Worm (Caenorhabditis elegans) whole organism, mixed stage, embryonic: Measurements from ENCODE around the gene Y57E12AR.1.
A peak's percentile ranks its signal among the peaks of the same experiment; 100 is the strongest.

Experiments used
- M03D4.4 ChIP-seq: sonication (generic microtip); optimal IDR thresholded peaks from 2 replicates; lab custom pipeline; 2017; ENCODE audit warnings: mild to moderate bottlenecking, missing genetic modification characterization, missing compliant biosample characterization
- bed-3 ChIP-seq: fragments of 200-800 bp; sonication (Bioruptor generic); optimal IDR thresholded peaks from 3 replicates; lab custom pipeline; 2018; ENCODE audit warnings: mild to moderate bottlenecking, missing genetic modification characterization, moderate library complexity, missing compliant biosample characterization
- blmp-1 ChIP-seq: fragments of 150-350 bp; optimal IDR thresholded peaks from 2 replicates; lab custom pipeline; 2014; ENCODE audit warnings: missing biosample characterization, missing genetic modification characterization
- ceh-39 ChIP-seq: fragments of 150-350 bp; optimal IDR thresholded peaks from 2 replicates; lab custom pipeline; 2014; ENCODE audit warnings: missing biosample characterization, missing genetic modification characterization
- ceh-43 ChIP-seq: fragments of 200-800 bp; sonication (Bioruptor generic); optimal IDR thresholded peaks from 2 replicates; lab custom pipeline; 2018; ENCODE audit warnings: mild to moderate bottlenecking, missing genetic modification characterization, moderate library complexity, missing compliant biosample characterization
- ces-1 ChIP-seq: fragments of 150-350 bp; optimal IDR thresholded peaks from 2 replicates; lab custom pipeline; 2014; ENCODE audit warnings: missing biosample characterization, missing genetic modification reagents, missing genetic modification characterization
- cnd-1 ChIP-seq: fragments of 200-800 bp; sonication (Bioruptor generic); optimal IDR thresholded peaks from 2 replicates; lab custom pipeline; 2018; ENCODE audit warnings: mild to moderate bottlenecking, missing genetic modification characterization, missing compliant biosample characterization
- drap-1 ChIP-seq: fragments of 200-800 bp; sonication (Bioruptor generic); optimal IDR thresholded peaks from 3 replicates; lab custom pipeline; 2018; ENCODE audit warnings: mild to moderate bottlenecking, missing genetic modification characterization, missing compliant biosample characterization
- flh-1 ChIP-seq: fragments of 200-800 bp; sonication (Bioruptor generic); optimal IDR thresholded peaks from 2 replicates; lab custom pipeline; 2018; ENCODE audit warnings: mild to moderate bottlenecking, missing genetic modification characterization, moderate library complexity, missing compliant biosample characterization
- ham-2 ChIP-seq: fragments of 200-800 bp; sonication (Bioruptor generic); optimal IDR thresholded peaks from 2 replicates; lab custom pipeline; 2018; ENCODE audit warnings: mild to moderate bottlenecking, missing genetic modification characterization, missing compliant biosample characterization
- hlh-1 ChIP-seq: fragments of 150-350 bp; optimal IDR thresholded peaks from 2 replicates; lab custom pipeline; 2014; ENCODE audit warnings: missing biosample characterization, missing genetic modification reagents, missing genetic modification characterization
- lin-13 ChIP-seq: fragments of 150-350 bp; optimal IDR thresholded peaks from 2 replicates; lab custom pipeline; 2014; ENCODE audit warnings: missing biosample characterization, missing genetic modification characterization
- lin-32 ChIP-seq: fragments of 200-800 bp; sonication (Bioruptor generic); optimal IDR thresholded peaks from 2 replicates; lab custom pipeline; 2018; ENCODE audit warnings: mild to moderate bottlenecking, missing genetic modification characterization, missing compliant biosample characterization
- lsy-2 ChIP-seq: fragments of 150-350 bp; optimal IDR thresholded peaks from 2 replicates; lab custom pipeline; 2014; ENCODE audit warnings: missing biosample characterization, missing genetic modification characterization
- mab-5 ChIP-seq: fragments of 150-350 bp; optimal IDR thresholded peaks from 2 replicates; lab custom pipeline; 2014; ENCODE audit warnings: missing biosample characterization, missing genetic modification characterization
- mls-2 ChIP-seq: sonication (generic microtip); optimal IDR thresholded peaks from 2 replicates; lab custom pipeline; 2016; ENCODE audit warnings: mild to moderate bottlenecking, missing genetic modification characterization, moderate library complexity, missing compliant biosample characterization
- nhr-12 ChIP-seq: fragments of 150-350 bp; optimal IDR thresholded peaks from 2 replicates; lab custom pipeline; 2014; ENCODE audit warnings: missing biosample characterization, missing genetic modification characterization
- nhr-2 ChIP-seq: fragments of 150-350 bp; optimal IDR thresholded peaks from 2 replicates; lab custom pipeline; 2014; ENCODE audit warnings: missing biosample characterization, missing genetic modification characterization
- nhr-237 ChIP-seq: fragments of 150-350 bp; optimal IDR thresholded peaks from 2 replicates; lab custom pipeline; 2014; ENCODE audit warnings: missing biosample characterization, missing genetic modification characterization
- nhr-28 ChIP-seq: fragments of 150-350 bp; optimal IDR thresholded peaks from 2 replicates; lab custom pipeline; 2014; ENCODE audit warnings: missing biosample characterization, missing genetic modification characterization
- nhr-76 ChIP-seq: sonication (generic microtip); optimal IDR thresholded peaks from 2 replicates; lab custom pipeline; 2017; ENCODE audit warnings: missing biosample characterization, missing genetic modification characterization
- pha-4 ChIP-seq: fragments of 150-350 bp; optimal IDR thresholded peaks from 2 replicates; lab custom pipeline; 2018; ENCODE audit warnings: missing biosample characterization, missing genetic modification reagents, missing genetic modification characterization
- snpc-4 ChIP-seq: fragments of 150-350 bp; optimal IDR thresholded peaks from 2 replicates; lab custom pipeline; 2014; ENCODE audit warnings: missing biosample characterization, missing genetic modification characterization
- sptf-1 ChIP-seq: sonication (generic microtip); optimal IDR thresholded peaks from 2 replicates; lab custom pipeline; 2017; ENCODE audit warnings: mild to moderate bottlenecking, missing genetic modification characterization, moderate library complexity, missing compliant biosample characterization
- tbx-8 ChIP-seq: fragments of 200-800 bp; sonication (Bioruptor generic); optimal IDR thresholded peaks from 2 replicates; lab custom pipeline; 2018; ENCODE audit warnings: mild to moderate bottlenecking, missing genetic modification characterization, moderate library complexity, missing compliant biosample characterization
- unc-120 ChIP-seq: sonication (generic microtip); optimal IDR thresholded peaks from 2 replicates; lab custom pipeline; 2017; ENCODE audit warnings: missing genetic modification characterization, missing compliant biosample characterization; ENCODE audit not compliant: poor library complexity, severe bottlenecking
- unc-39 ChIP-seq: fragments of 150-350 bp; optimal IDR thresholded peaks from 2 replicates; lab custom pipeline; 2014; ENCODE audit warnings: missing biosample characterization, missing genetic modification characterization
- unc-62 ChIP-seq: fragments of 150-350 bp; optimal IDR thresholded peaks from 2 replicates; lab custom pipeline; 2014; ENCODE audit warnings: missing biosample characterization, missing genetic modification reagents, missing genetic modification characterization
- zip-8 ChIP-seq: fragments of 150-350 bp; optimal IDR thresholded peaks from 2 replicates; lab custom pipeline; 2014; ENCODE audit warnings: missing biosample characterization, missing genetic modification characterization

Y57E12AR.1 gene

ce11 chrV:7065226-7065625 lies at the start of gene Y57E12AR.1:
TSS of gene Y57E12AR.1 (minus strand) at chrV:7065326.
- TF ChIP-seq flh-1 (GFP tag; lab: Kevin White, UChicago) (no peak), pha-4 (no peak)

- TF ChIP-seq lin-13 (tag; lab: Kevin White, UChicago): no peak
- no peak for TF ChIP-seq flh-1 (GFP tag; lab: Kevin White, UChicago)
- no peak for TF ChIP-seq ceh-39 (tag; lab: Kevin White, UChicago)
- no peak for TF ChIP-seq cnd-1
- no peak for TF ChIP-seq mab-5 (tag; lab: Kevin White, UChicago)
- no peak for TF ChIP-seq pha-4
- TF ChIP-seq unc-39 (tag; lab: Kevin White, UChicago): no peak
- no peak for TF ChIP-seq ceh-43 (GFP tag; lab: Kevin White, UChicago)
- no peak for TF ChIP-seq nhr-12 (tag; lab: Kevin White, UChicago)
- TF ChIP-seq sptf-1 (tag; lab: Kevin White, UChicago): no peak
- no peak for TF ChIP-seq hlh-1 (tag; lab: Kevin White, UChicago)
- TF ChIP-seq tbx-8: no peak
These were observed 47.1 kb upstream of the Y57E12AR.1 start for ce11 chrV:7112223-7112622.

ce11 chrV:7111276-7111675 lies 46.1 kb upstream of the Y57E12AR.1 start:
- TF ChIP-seq tbx-8 (no peak), ces-1 (GFP tag; lab: Kevin White, UChicago) (peak; percentile 95)

- TF ChIP-seq sptf-1 (tag; lab: Kevin White, UChicago) (no peak), ces-1 (GFP tag; lab: Kevin White, UChicago) (peak; percentile 21)
These were observed 45.2 kb upstream of the Y57E12AR.1 start for ce11 chrV:7110370-7110769.

- TF ChIP-seq lin-32 (GFP tag; lab: Kevin White, UChicago) (no peak), nhr-2 (tag; lab: Kevin White, UChicago) (no peak), lsy-2 (tag; lab: Kevin White, UChicago) (no peak), blmp-1 (no peak), mls-2 (tag; lab: Kevin White, UChicago) (no peak)
These were observed 41.5 kb upstream of the Y57E12AR.1 start for ce11 chrV:7106499-7107152.

- no peak for TF ChIP-seq bed-3 (GFP tag; lab: Kevin White, UChicago)
- TF ChIP-seq lsy-2 (tag; lab: Kevin White, UChicago): no peak
- TF ChIP-seq cnd-1: no peak
- no peak for TF ChIP-seq nhr-2 (tag; lab: Kevin White, UChicago)
These were observed 38.1 kb upstream of the Y57E12AR.1 start, which contains the start of gene odr-2 for ce11 chrV:7103247-7103646. TSS of gene odr-2 (plus strand) at chrV:7103547.

- no peak for TF ChIP-seq pha-4
- TF ChIP-seq ham-2 (GFP tag; lab: Kevin White, UChicago): no peak
- TF ChIP-seq mab-5 (tag; lab: Kevin White, UChicago): no peak
- no peak for TF ChIP-seq unc-62 (GFP tag; lab: Kevin White, UChicago)
- no peak for TF ChIP-seq cnd-1
- no peak for TF ChIP-seq unc-120
- no peak for TF ChIP-seq tbx-8
- no peak for TF ChIP-seq hlh-1 (tag; lab: Kevin White, UChicago)
These were observed 31.7 kb upstream of the Y57E12AR.1 start for ce11 chrV:7096811-7097210.

- no peak for TF ChIP-seq unc-62 (GFP tag; lab: Kevin White, UChicago)
- no peak for TF ChIP-seq unc-120
- no peak for TF ChIP-seq mls-2 (tag; lab: Kevin White, UChicago)
- TF ChIP-seq nhr-28: no peak
- TF ChIP-seq ces-1 (GFP tag; lab: Kevin White, UChicago): no peak
- no peak for TF ChIP-seq ceh-39 (tag; lab: Kevin White, UChicago)
- no peak for TF ChIP-seq snpc-4 (tag; lab: Kevin White, UChicago)
- no peak for TF ChIP-seq nhr-76
- no peak for TF ChIP-seq zip-8 (tag; lab: Kevin White, UChicago)
- TF ChIP-seq lsy-2 (tag; lab: Kevin White, UChicago): no peak
- TF ChIP-seq lin-13 (tag; lab: Kevin White, UChicago): no peak
- TF ChIP-seq flh-1 (GFP tag; lab: Kevin White, UChicago): no peak
- TF ChIP-seq ham-2 (GFP tag; lab: Kevin White, UChicago): no peak
- no peak for TF ChIP-seq nhr-237 (tag; lab: Kevin White, UChicago)
- TF ChIP-seq M03D4.4 (tag; lab: Kevin White, UChicago): no peak
- TF ChIP-seq bed-3 (GFP tag; lab: Kevin White, UChicago): no peak
- no peak for TF ChIP-seq nhr-2 (tag; lab: Kevin White, UChicago)
- no peak for TF ChIP-seq drap-1 (GFP tag; lab: Kevin White, UChicago)
- no peak for TF ChIP-seq unc-39 (tag; lab: Kevin White, UChicago)
- TF ChIP-seq cnd-1: no peak
These were observed 31.1 kb upstream of the Y57E12AR.1 start for ce11 chrV:7096129-7096730.
